Fruit fly (Drosophila melanogaster) Kc167 (cell line): ENCODE data around the gene CG14395.

ENCODE experiments used
- Myc ChIP-seq: fragments of >200 bp; optimal IDR thresholded peaks from 2 replicates; lab custom pipeline; 2017; ENCODE audit warnings: missing external identifiers
- Sin3A ChIP-seq: fragments of >200 bp; optimal IDR thresholded peaks from 2 replicates; lab custom pipeline; 2018; ENCODE audit warnings: missing external identifiers
- h ChIP-seq: fragments of >200 bp; optimal IDR thresholded peaks from 3 replicates; lab custom pipeline; 2018; ENCODE audit warnings: missing external identifiers
- insv ChIP-seq: fragments of >200 bp; optimal IDR thresholded peaks from 3 replicates; lab custom pipeline; 2018; ENCODE audit warnings: missing external identifiers
- psq ChIP-seq: fragments of >200 bp; optimal IDR thresholded peaks from 2 replicates; lab custom pipeline; 2017; ENCODE audit warnings: missing external identifiers
- ttk ChIP-seq: sonication (Bioruptor generic); optimal IDR thresholded peaks from 2 replicates; lab custom pipeline; 2017; ENCODE audit warnings: missing external identifiers

Gene CG14395

dm6 chr3R:12656946-12657566 is 5.6 kb upstream of the CG14395 start:
- TF ChIP-seq Sin3A (lab: Kevin White, UChicago) (no peak), ttk (no peak), insv (lab: Kevin White, UChicago) (no peak), Myc (lab: Kevin White, UChicago) (no peak), h (lab: Kevin White, UChicago) (no peak), psq (no peak)

DNA sequence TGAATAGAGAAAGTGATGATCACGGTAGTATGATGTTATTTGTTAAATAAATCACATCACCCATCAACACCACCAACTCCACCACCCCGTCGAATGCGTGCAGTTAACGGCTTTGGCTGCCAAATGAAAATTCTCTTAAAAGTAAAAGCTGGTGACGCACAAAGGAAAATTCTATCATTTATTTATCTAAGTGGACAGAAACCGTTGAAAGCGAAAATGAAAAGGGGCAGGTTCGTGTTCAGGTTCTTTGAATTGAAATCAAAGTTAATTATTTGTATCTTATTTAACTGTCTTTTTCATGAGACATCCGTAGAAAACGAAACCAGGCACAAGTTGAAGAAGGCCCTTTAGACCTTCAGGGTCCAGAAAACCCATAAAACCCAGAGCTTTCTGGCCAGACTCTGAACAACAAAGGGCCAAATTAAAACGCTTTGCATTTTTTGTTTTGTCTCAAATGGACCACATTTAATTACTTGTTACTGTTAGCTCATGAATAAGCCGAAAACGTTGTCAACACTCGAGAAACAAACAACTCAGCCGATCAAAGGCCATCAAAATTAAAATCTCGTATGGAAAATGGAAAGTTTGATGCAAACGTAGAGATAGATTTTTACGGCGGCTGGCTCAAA is 3.7 kb downstream of the CG14395 start:
- no peak for TF ChIP-seq Sin3A (lab: Kevin White, UChicago)
- TF ChIP-seq Myc (lab: Kevin White, UChicago) = no peak
- TF ChIP-seq h (lab: Kevin White, UChicago) = no peak
- no peak for TF ChIP-seq psq
- no peak for TF ChIP-seq insv (lab: Kevin White, UChicago)
- no peak for TF ChIP-seq ttk

dm6 chr3R:12674041-12674623 is 11.5 kb downstream of the CG14395 start, which contains the start of gene Gnmt:
Gnmt (plus strand) TSS chr3R:12674608.
- TF ChIP-seq h (lab: Kevin White, UChicago) (no peak), ttk (no peak), Myc (lab: Kevin White, UChicago) (no peak), insv (lab: Kevin White, UChicago) (no peak), psq (no peak), Sin3A (lab: Kevin White, UChicago) (no peak)

DNA sequence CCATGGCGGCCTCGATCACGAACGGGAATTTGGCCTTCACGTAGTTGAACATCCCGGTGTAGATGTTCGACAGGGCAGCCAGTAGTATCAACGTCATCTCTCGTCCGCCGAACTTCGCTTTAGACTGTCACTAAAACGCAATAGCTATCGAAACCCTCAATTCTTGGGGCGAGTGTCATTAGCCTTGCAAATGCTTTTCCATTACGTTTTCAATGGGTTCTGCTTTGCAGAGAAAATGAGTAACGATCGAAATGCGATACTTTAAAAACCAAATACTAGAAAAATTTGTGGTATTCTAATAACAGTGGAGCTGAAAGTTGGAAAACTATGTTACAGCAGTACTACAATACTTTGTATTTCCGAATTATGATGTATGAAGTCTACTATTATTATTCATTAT is 13.5 kb downstream of the CG14395 start, which contains the start of gene CG43630:
Gene CG43630, minus strand, starts transcription at position 101 of the 400 bp plus-strand sequence.
- no peak for TF ChIP-seq Sin3A (lab: Kevin White, UChicago)
- TF ChIP-seq h (lab: Kevin White, UChicago) = no peak
- no peak for TF ChIP-seq insv (lab: Kevin White, UChicago)
- no peak for TF ChIP-seq ttk
- no peak for TF ChIP-seq psq
- TF ChIP-seq Myc (lab: Kevin White, UChicago) = no peak

dm6 chr3R:12678850-12679249 is 16.2 kb downstream of the CG14395 start, which contains the start of gene mbo:
mbo (minus strand) TSS chr3R:12679052.
- TF ChIP-seq Myc (lab: Kevin White, UChicago) = no peak

DNA sequence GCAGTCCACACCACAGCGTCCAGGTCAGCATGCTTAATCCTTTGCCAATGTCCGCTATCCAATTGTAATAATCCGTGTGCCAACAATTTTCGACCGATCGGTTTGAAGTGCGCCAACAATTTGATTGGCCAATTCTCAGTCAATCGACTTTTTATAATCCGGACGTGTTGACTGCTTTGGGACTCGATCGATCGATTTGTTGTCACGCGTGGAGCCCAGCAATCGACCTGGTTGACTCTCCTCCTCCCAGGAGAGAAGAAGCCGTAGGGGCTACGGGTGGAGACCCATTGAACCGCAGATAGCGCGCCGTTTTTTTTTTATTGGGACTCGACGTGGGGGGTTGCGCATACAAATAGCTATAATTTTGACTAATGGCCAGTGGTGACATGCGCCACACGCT is 18.6 kb downstream of the CG14395 start, which contains the start of gene Cyp313a4:
Gene Cyp313a4, minus strand, starts transcription at position 101 of the 400 bp plus-strand sequence.
- TF ChIP-seq Myc (lab: Kevin White, UChicago) = no peak
- TF ChIP-seq h (lab: Kevin White, UChicago) = no peak
- no peak for TF ChIP-seq ttk
- no peak for TF ChIP-seq Sin3A (lab: Kevin White, UChicago)
- TF ChIP-seq insv (lab: Kevin White, UChicago) = no peak
- TF ChIP-seq psq = no peak

- no peak for TF ChIP-seq psq
Observed at dm6 chr3R:12685290-12685689, 22.7 kb downstream of the CG14395 start.

DNA sequence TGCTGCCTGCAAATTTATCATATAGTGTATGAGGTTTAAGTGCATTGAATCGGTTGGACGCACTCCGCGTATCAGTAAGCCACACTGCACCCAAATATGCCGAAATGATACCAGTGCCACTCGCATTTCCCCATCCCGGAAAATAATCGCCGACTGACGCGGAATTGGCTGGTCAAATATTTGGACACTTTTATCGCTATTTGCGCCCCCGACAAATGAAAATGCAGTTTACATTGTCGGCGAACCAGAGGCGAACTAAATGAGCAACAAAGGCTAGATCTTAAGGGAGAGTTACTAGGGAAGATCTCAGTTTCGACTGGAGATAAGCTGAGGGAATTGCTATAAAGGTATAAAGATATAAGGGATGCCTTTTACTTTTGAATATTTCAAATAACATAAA is 25.5 kb downstream of the CG14395 start:
- no peak for TF ChIP-seq insv (lab: Kevin White, UChicago)
- no peak for TF ChIP-seq Sin3A (lab: Kevin White, UChicago)
- TF ChIP-seq ttk = no peak
- TF ChIP-seq h (lab: Kevin White, UChicago) = no peak
- no peak for TF ChIP-seq Myc (lab: Kevin White, UChicago)
- no peak for TF ChIP-seq psq

DNA sequence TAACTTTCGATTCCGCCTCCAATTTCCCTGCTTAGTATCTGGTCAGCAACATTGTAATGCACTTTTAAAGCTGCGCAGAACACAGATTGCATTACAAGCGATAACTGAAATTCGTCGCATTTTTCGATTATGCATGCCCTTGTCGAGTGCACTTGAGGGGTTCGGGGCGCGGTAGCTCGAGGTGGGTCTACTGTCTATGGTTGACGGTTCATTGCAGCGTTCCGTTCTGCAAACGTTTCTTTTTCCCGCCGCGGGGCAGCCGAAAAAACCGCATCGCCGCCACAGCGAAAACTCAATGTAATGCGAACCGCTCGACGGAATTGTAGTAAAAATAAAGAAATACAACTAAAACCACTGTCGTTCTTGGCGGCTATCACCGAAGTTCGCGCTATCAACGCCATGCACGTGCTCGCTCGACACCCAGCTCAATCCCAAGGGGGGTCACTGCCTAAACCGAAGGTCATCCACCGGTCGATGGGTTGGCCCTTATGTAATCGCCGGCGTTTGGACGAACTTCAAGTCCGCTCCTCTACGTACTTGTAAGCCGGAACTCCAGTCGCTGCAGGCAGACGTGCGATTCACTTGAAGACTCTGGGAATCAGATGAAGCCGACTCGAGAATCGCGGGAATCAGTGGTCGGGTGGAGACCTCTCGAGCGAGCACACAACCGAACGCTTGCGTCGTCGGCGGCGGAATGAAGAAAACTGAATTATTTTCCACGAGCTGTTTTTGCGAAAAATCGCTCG is 26.2 kb downstream of the CG14395 start, which contains the start of gene kar:
Gene kar, minus strand, starts transcription at position 696 of the 746 bp plus-strand sequence.
- TF ChIP-seq psq = no peak
- TF ChIP-seq Sin3A (lab: Kevin White, UChicago) = no peak
- no peak for TF ChIP-seq h (lab: Kevin White, UChicago)
- TF ChIP-seq Myc (lab: Kevin White, UChicago) = no peak
- TF ChIP-seq ttk = no peak
- TF ChIP-seq insv (lab: Kevin White, UChicago) = no peak

DNA sequence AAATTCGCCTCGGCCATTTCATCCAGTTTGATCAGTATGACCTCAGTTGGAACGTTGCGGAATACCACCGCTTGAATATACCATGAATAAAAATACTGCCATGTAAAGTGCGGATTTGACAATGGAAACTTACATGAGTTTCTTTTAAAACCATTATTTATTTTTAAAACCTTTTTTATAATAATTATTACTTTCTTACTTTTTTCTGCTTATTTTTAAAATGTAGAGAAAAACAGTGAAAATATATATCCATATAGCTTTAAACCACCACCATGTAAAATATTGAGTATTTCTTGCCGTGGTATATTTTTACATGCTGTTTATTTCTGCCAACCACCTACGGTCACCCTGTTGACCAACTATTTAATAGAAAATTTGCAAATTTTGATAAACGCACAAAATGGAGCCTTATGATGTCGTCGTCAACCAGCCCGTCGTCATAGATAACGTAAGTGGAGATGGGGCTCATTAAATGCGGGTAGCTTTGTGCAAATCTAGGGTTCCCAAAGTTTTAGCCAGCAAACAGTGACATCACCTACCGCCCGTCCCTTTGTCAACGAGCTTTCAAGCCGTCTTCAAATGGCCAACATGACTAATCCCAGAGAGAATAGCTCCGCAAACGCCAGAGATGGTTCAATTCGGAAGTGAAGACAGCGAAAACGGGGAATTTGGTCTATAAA is 28.9 kb downstream of the CG14395 start, which contains the start of gene Arp1:
Gene Arp1, plus strand, starts transcription at position 322 of the 680 bp plus-strand sequence.
- no peak for TF ChIP-seq psq
- no peak for TF ChIP-seq insv (lab: Kevin White, UChicago)
- TF ChIP-seq h (lab: Kevin White, UChicago) = no peak
- TF ChIP-seq Sin3A (lab: Kevin White, UChicago) = no peak
- TF ChIP-seq Myc (lab: Kevin White, UChicago) = no peak
- no peak for TF ChIP-seq ttk

DNA sequence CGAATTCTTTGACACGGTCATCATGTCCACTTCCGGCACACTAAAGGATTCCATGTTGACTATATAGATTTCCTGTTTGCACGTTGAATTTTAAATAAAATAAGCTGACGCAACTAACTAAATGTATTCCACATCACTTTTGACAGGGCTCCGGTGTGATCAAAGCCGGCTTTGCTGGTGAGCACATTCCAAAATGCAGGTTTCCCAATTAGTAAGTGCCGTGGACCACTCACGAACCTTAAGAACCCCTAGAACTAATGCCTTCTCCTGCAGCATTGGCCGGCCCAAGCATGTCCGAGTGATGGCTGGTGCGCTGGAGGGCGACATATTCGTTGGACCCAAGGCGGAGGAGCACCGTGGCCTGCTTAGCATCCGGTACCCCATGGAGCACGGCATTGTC is 29.9 kb downstream of the CG14395 start, which contains the start of gene CG31347:
Gene CG31347, minus strand, starts transcription at position 101 of the 400 bp plus-strand sequence.
- TF ChIP-seq insv (lab: Kevin White, UChicago) (no peak), Myc (lab: Kevin White, UChicago) (no peak), Sin3A (lab: Kevin White, UChicago) (no peak), psq (no peak), h (lab: Kevin White, UChicago) (no peak)
